Worm (Caenorhabditis elegans) whole organism, late embryonic: ENCODE results near the gene lgc-47.

Experiments
- ama-1 ChIP-seq: fragments of 150-350 bp; optimal IDR thresholded peaks from 2 replicates; lab custom pipeline; 2014
- ceh-9 ChIP-seq: sonication (generic microtip); optimal IDR thresholded peaks from 2 replicates; lab custom pipeline; 2016; ENCODE audit warnings: mild to moderate bottlenecking, missing genetic modification characterization, inconsistent platforms, missing compliant biosample characterization
- dve-1 ChIP-seq: sonication (generic microtip); optimal IDR thresholded peaks from 2 replicates; lab custom pipeline; 2017; ENCODE audit warnings: antibody characterized with exemption, mild to moderate bottlenecking, missing genetic modification characterization, missing compliant biosample characterization
- mec-3 ChIP-seq: sonication (generic microtip); optimal IDR thresholded peaks from 2 replicates; lab custom pipeline; 2016; ENCODE audit warnings: borderline replicate concordance, missing genetic modification characterization, missing compliant biosample characterization
- nfya-1 ChIP-seq: sonication (generic microtip); optimal IDR thresholded peaks from 2 replicates; lab custom pipeline; 2017; ENCODE audit warnings: missing genetic modification characterization, mild to moderate bottlenecking, missing compliant biosample characterization, antibody characterized with exemption, moderate library complexity
- nhr-11 ChIP-seq: fragments of 150-350 bp; optimal IDR thresholded peaks from 2 replicates; lab custom pipeline; 2014; ENCODE audit warnings: missing biosample characterization, missing genetic modification characterization
- nhr-232 ChIP-seq: sonication (generic microtip); optimal IDR thresholded peaks from 2 replicates; lab custom pipeline; 2016; ENCODE audit warnings: missing genetic modification characterization, missing compliant biosample characterization
- odd-2 ChIP-seq: sonication (generic microtip); optimal IDR thresholded peaks from 2 replicates; lab custom pipeline; 2017; ENCODE audit warnings: antibody characterized with exemption, mild to moderate bottlenecking, missing genetic modification characterization, missing compliant biosample characterization
- pha-4 ChIP-seq: fragments of 150-350 bp; optimal IDR thresholded peaks from 2 replicates; lab custom pipeline; 2018; ENCODE audit warnings: missing biosample characterization, missing genetic modification reagents, missing genetic modification characterization
- sox-4 ChIP-seq: sonication (generic microtip); optimal IDR thresholded peaks from 2 replicates; lab custom pipeline; 2017; ENCODE audit warnings: mild to moderate bottlenecking, missing genetic modification characterization, inconsistent platforms, missing compliant biosample characterization

ce11 chrX:9840864-9841263, 33.4 kb upstream of the lgc-47 start:
- TF ChIP-seq nhr-11 (tag; lab: Kevin White, UChicago) (no peak), ama-1 (lab: Kevin White, UChicago) (no peak), dve-1 (tag; lab: Kevin White, UChicago) (no peak), nhr-232 (tag; lab: Kevin White, UChicago) (no peak), odd-2 (tag; lab: Kevin White, UChicago) (no peak), ceh-9 (tag; lab: Kevin White, UChicago) (no peak), nfya-1 (tag; lab: Kevin White, UChicago) (no peak), sox-4 (no peak), mec-3 (tag; lab: Kevin White, UChicago) (no peak), pha-4 (tag; lab: Kevin White, UChicago) (no peak)
